Worm (Caenorhabditis elegans) whole organism, L2 larva: ENCODE measurements around the gene T28A11.2.

Experiments used
- C34F6.9 ChIP-seq: fragments of 150-350 bp; optimal IDR thresholded peaks from 2 replicates; lab custom pipeline; 2014; ENCODE audit warnings: missing biosample characterization, missing genetic modification characterization
- F13H6.1 ChIP-seq: sonication (generic microtip); optimal IDR thresholded peaks from 2 replicates; lab custom pipeline; 2016; ENCODE audit warnings: missing genetic modification characterization, missing compliant biosample characterization
- R02D3.7 ChIP-seq: fragments of 150-350 bp; optimal IDR thresholded peaks from 2 replicates; lab custom pipeline; 2014; ENCODE audit warnings: missing biosample characterization, missing genetic modification characterization
- Y55F3AM.14 ChIP-seq: fragments of 200-800 bp; sonication (Bioruptor generic); optimal IDR thresholded peaks from 2 replicates; lab custom pipeline; 2018; ENCODE audit warnings: mild to moderate bottlenecking, missing genetic modification characterization, missing compliant biosample characterization
- ZK546.5 ChIP-seq: sonication (generic microtip); optimal IDR thresholded peaks from 2 replicates; lab custom pipeline; 2017; ENCODE audit warnings: missing biosample characterization, missing genetic modification characterization
- alr-1 ChIP-seq: fragments of 150-350 bp; optimal IDR thresholded peaks from 2 replicates; lab custom pipeline; 2014; ENCODE audit warnings: missing biosample characterization, missing genetic modification characterization
- aly-2 ChIP-seq: fragments of 150-350 bp; optimal IDR thresholded peaks from 2 replicates; lab custom pipeline; 2014; ENCODE audit warnings: missing biosample characterization, missing genetic modification characterization
- ama-1 ChIP-seq: fragments of 150-350 bp; optimal IDR thresholded peaks from 2 replicates; lab custom pipeline; 2018; ENCODE audit warnings: inconsistent platforms
- blmp-1 ChIP-seq: sonication (generic microtip); optimal IDR thresholded peaks from 2 replicates; lab custom pipeline; 2017; ENCODE audit warnings: missing genetic modification characterization, mild to moderate bottlenecking, missing compliant biosample characterization, antibody characterized with exemption, moderate library complexity; ENCODE audit not compliant: insufficient read depth
- ceh-16 ChIP-seq: fragments of 150-350 bp; optimal IDR thresholded peaks from 2 replicates; lab custom pipeline; 2014; ENCODE audit warnings: missing biosample characterization, missing genetic modification characterization
- ceh-82 ChIP-seq: fragments of 150-350 bp; optimal IDR thresholded peaks from 2 replicates; lab custom pipeline; 2014; ENCODE audit warnings: missing biosample characterization, missing genetic modification characterization
- crh-2 ChIP-seq: sonication (generic microtip); optimal IDR thresholded peaks from 2 replicates; lab custom pipeline; 2017; ENCODE audit warnings: missing biosample characterization, missing genetic modification characterization
- dmd-4 ChIP-seq: sonication (generic microtip); optimal IDR thresholded peaks from 2 replicates; lab custom pipeline; 2017; ENCODE audit warnings: missing biosample characterization, missing genetic modification characterization
- egl-27 ChIP-seq: sonication (generic microtip); optimal IDR thresholded peaks from 3 replicates; lab custom pipeline; 2017; ENCODE audit warnings: missing biosample characterization, missing genetic modification reagents, missing genetic modification characterization
- elt-1 ChIP-seq: fragments of 150-350 bp; optimal IDR thresholded peaks from 2 replicates; lab custom pipeline; 2014; ENCODE audit warnings: missing biosample characterization, missing genetic modification characterization
- elt-3 ChIP-seq: sonication (generic microtip); optimal IDR thresholded peaks from 2 replicates; lab custom pipeline; 2017; ENCODE audit warnings: missing biosample characterization, missing genetic modification characterization
- fos-1 ChIP-seq: fragments of 150-350 bp; optimal IDR thresholded peaks from 2 replicates; lab custom pipeline; 2014; ENCODE audit warnings: missing biosample characterization, missing genetic modification characterization
- gmeb-1 ChIP-seq: fragments of 150-350 bp; optimal IDR thresholded peaks from 2 replicates; lab custom pipeline; 2014; ENCODE audit warnings: missing biosample characterization, missing genetic modification characterization
- lin-11 ChIP-seq: fragments of 150-350 bp; sonication (generic microtip); optimal IDR thresholded peaks from 2 replicates; lab custom pipeline; 2014; ENCODE audit warnings: missing biosample characterization, missing genetic modification characterization, inconsistent platforms, mixed read lengths
- lin-13 ChIP-seq: fragments of 150-350 bp; optimal IDR thresholded peaks from 2 replicates; lab custom pipeline; 2014; ENCODE audit warnings: missing biosample characterization, missing genetic modification reagents, missing genetic modification characterization
- lin-39 ChIP-seq: fragments of 150-350 bp; optimal IDR thresholded peaks from 2 replicates; lab custom pipeline; 2014; ENCODE audit warnings: missing biosample characterization, missing genetic modification reagents, missing genetic modification characterization
- lsy-2 ChIP-seq, 2 experiments: fragments of 150-350 bp in 1 of 2; sonication (generic microtip) in 1 of 2; optimal IDR thresholded peaks; 2 replicates each; lab custom pipeline; 2014 to 2017; ENCODE audit warnings: missing biosample characterization in 2 of 2, missing genetic modification characterization in 2 of 2
- mab-5 ChIP-seq: fragments of 150-350 bp; optimal IDR thresholded peaks from 2 replicates; lab custom pipeline; 2014; ENCODE audit warnings: missing biosample characterization, missing genetic modification characterization
- mbf-1 ChIP-seq: sonication (generic microtip); optimal IDR thresholded peaks from 2 replicates; lab custom pipeline; 2017; ENCODE audit warnings: missing biosample characterization, missing genetic modification characterization
- mdl-1 ChIP-seq, 2 experiments: fragments of 150-350 bp in 1 of 2; sonication (generic microtip) in 1 of 2; optimal IDR thresholded peaks; 2 replicates each; lab custom pipeline; 2017; ENCODE audit warnings: missing biosample characterization in 2 of 2, missing genetic modification characterization in 2 of 2
- nhr-10 ChIP-seq: sonication (generic microtip); optimal IDR thresholded peaks from 2 replicates; lab custom pipeline; 2017; ENCODE audit warnings: missing biosample characterization, missing genetic modification characterization
- nhr-11 ChIP-seq: fragments of 150-350 bp; optimal IDR thresholded peaks from 2 replicates; lab custom pipeline; 2014; ENCODE audit warnings: missing biosample characterization, missing genetic modification characterization
- nhr-12 ChIP-seq: fragments of 150-350 bp; optimal IDR thresholded peaks from 2 replicates; lab custom pipeline; 2014; ENCODE audit warnings: missing biosample characterization, missing genetic modification characterization
- nhr-129 ChIP-seq: fragments of 150-350 bp; optimal IDR thresholded peaks from 2 replicates; lab custom pipeline; 2014; ENCODE audit warnings: missing biosample characterization, missing genetic modification characterization
- nhr-21 ChIP-seq: fragments of 150-350 bp; optimal IDR thresholded peaks from 2 replicates; lab custom pipeline; 2014; ENCODE audit warnings: missing biosample characterization, missing genetic modification characterization
- nhr-23 ChIP-seq: fragments of 150-350 bp; optimal IDR thresholded peaks from 2 replicates; lab custom pipeline; 2014; ENCODE audit warnings: missing biosample characterization, missing genetic modification reagents, missing genetic modification characterization
- nhr-237 ChIP-seq: fragments of 150-350 bp; optimal IDR thresholded peaks from 2 replicates; lab custom pipeline; 2014; ENCODE audit warnings: missing biosample characterization, missing genetic modification characterization
- nhr-25 ChIP-seq: fragments of 150-350 bp; sonication (generic microtip); optimal IDR thresholded peaks from 3 replicates; lab custom pipeline; 2014; ENCODE audit warnings: missing biosample characterization, missing genetic modification characterization
- nhr-6 ChIP-seq: fragments of 150-350 bp; optimal IDR thresholded peaks from 2 replicates; lab custom pipeline; 2014; ENCODE audit warnings: missing biosample characterization, missing genetic modification characterization
- nhr-77 ChIP-seq: fragments of 150-350 bp; optimal IDR thresholded peaks from 2 replicates; lab custom pipeline; 2014; ENCODE audit warnings: missing biosample characterization, missing genetic modification characterization
- peb-1 ChIP-seq: fragments of 150-350 bp; optimal IDR thresholded peaks from 2 replicates; lab custom pipeline; 2014; ENCODE audit warnings: missing biosample characterization, missing genetic modification characterization
- sem-4 ChIP-seq: fragments of 150-350 bp; optimal IDR thresholded peaks from 2 replicates; lab custom pipeline; 2014; ENCODE audit warnings: missing biosample characterization, missing genetic modification reagents, missing genetic modification characterization
- skn-1 ChIP-seq: sonication (generic microtip); optimal IDR thresholded peaks from 2 replicates; lab custom pipeline; 2017; ENCODE audit warnings: missing biosample characterization, missing genetic modification characterization
- sma-3 ChIP-seq: sonication (generic microtip); optimal IDR thresholded peaks from 2 replicates; lab custom pipeline; 2016; ENCODE audit warnings: missing genetic modification reagents, missing genetic modification characterization, missing compliant biosample characterization
- sma-9 ChIP-seq, 2 experiments: fragments of 150-350 bp in 1 of 2; sonication (generic microtip) in 1 of 2; optimal IDR thresholded peaks; 2 replicates each; lab custom pipeline; 2014 to 2016; ENCODE audit warnings: missing genetic modification characterization in 2 of 2, mild to moderate bottlenecking in 1 of 2, missing biosample characterization in 1 of 2, missing compliant biosample characterization in 1 of 2, missing genetic modification reagents in 1 of 2, moderate library complexity in 1 of 2
- snpc-4 ChIP-seq: fragments of 150-350 bp; optimal IDR thresholded peaks from 2 replicates; lab custom pipeline; 2014; ENCODE audit warnings: missing biosample characterization, missing genetic modification characterization
- unc-39 ChIP-seq: fragments of 150-350 bp; optimal IDR thresholded peaks from 2 replicates; lab custom pipeline; 2014; ENCODE audit warnings: missing biosample characterization, missing genetic modification characterization
- unc-55 ChIP-seq: fragments of 150-350 bp; sonication (generic microtip); optimal IDR thresholded peaks from 3 replicates; lab custom pipeline; 2014; ENCODE audit warnings: missing biosample characterization, missing genetic modification reagents, missing genetic modification characterization
- unc-62 ChIP-seq: fragments of 150-350 bp; optimal IDR thresholded peaks from 2 replicates; lab custom pipeline; 2014; ENCODE audit warnings: missing biosample characterization, missing genetic modification reagents, missing genetic modification characterization
- zag-1 ChIP-seq: fragments of 150-350 bp; optimal IDR thresholded peaks from 2 replicates; lab custom pipeline; 2014; ENCODE audit warnings: missing biosample characterization, missing genetic modification characterization
- ztf-1 ChIP-seq: fragments of 200-800 bp; sonication (Bioruptor generic); conservative IDR thresholded peaks from 2 replicates; pipeline ENCODE4 v1.3.6; 2022; ENCODE audit warnings: missing genetic modification characterization, missing compliant biosample characterization
- ztf-11 ChIP-seq: sonication (generic microtip); optimal IDR thresholded peaks from 2 replicates; lab custom pipeline; 2017; ENCODE audit warnings: missing biosample characterization, missing genetic modification characterization
- ztf-4 ChIP-seq: fragments of 150-350 bp; optimal IDR thresholded peaks from 2 replicates; lab custom pipeline; 2014; ENCODE audit warnings: missing biosample characterization, missing genetic modification characterization

T28A11.2 gene

DNA sequence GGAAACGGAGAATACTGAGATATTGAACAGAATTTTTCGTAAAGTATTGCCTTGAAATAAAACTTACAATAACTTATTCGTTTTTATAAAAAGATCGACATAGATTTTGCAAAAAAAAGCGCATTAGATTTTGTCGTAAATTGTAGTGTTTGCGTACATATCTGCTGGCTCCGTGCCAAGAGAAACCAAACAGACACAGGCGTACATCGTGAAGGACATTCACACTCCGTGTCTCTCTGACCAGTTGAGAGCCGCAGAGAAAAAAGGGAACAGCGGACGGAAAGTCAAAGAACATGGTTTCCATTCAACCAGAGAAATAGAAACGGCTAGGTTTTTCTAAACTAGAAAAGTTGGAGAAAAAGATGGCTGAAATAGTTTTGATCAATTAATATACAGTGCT is 35.1 kb downstream of the T28A11.2 start, which contains the start of gene arrd-19:
Gene arrd-19 (minus strand): TSS at position 209 of the 400 bp plus-strand sequence.
- TF ChIP-seq elt-3 (tag; lab: Kevin White, UChicago) (no peak), aly-2 (no peak), C34F6.9 (tag; lab: Kevin White, UChicago) (peak; percentile 91), lin-13 (GFP tag; lab: Kevin White, UChicago) (peak; percentile 76), nhr-21 (tag; lab: Kevin White, UChicago) (peak; percentile 82), skn-1 (tag; lab: Kevin White, UChicago) (no peak), ceh-16 (no peak), zag-1 (tag; lab: Kevin White, UChicago) (peak; percentile 64), lin-39 (tag; lab: Kevin White, UChicago) (no peak), ztf-1 (GFP tag; lab: Robert Waterston, UW) (no peak), gmeb-1 (peak; percentile 47), peb-1 (tag; lab: Kevin White, UChicago) (no peak), fos-1 (tag; lab: Kevin White, UChicago) (peak; percentile 72), lsy-2 (tag; optimal IDR thresholded peaks at IDR 0.05; lab: Kevin White, UChicago) (peak; percentile 41 to 88), unc-39 (no peak), lin-11 (tag; lab: Kevin White, UChicago) (peak; percentile 24), Y55F3AM.14 (GFP tag; lab: Kevin White, UChicago) (no peak), nhr-11 (tag; lab: Kevin White, UChicago) (no peak), unc-55 (GFP tag; lab: Kevin White, UChicago) (peak; percentile 69), blmp-1 (peak; percentile 68), mab-5 (tag; lab: Kevin White, UChicago) (no peak), sma-9 (GFP tag; optimal IDR thresholded peaks at IDR 0.05; lab: Kevin White, UChicago) (peak; percentile 98), sma-9 (tag; optimal IDR thresholded peaks at IDR 0.05; lab: Kevin White, UChicago) (no peak), crh-2 (peak; percentile 80), ama-1 (lab: Kevin White, UChicago) (no peak), nhr-77 (tag; lab: Kevin White, UChicago) (no peak), sem-4 (peak; percentile 64), F13H6.1 (tag; lab: Kevin White, UChicago) (peak; percentile 91), nhr-129 (peak; percentile 80), ceh-82 (tag; lab: Kevin White, UChicago) (no peak), nhr-6 (tag; lab: Kevin White, UChicago) (peak; percentile 76), elt-1 (no peak), mdl-1 (tag; optimal IDR thresholded peaks at IDR 0.05; lab: Kevin White, UChicago) (peak; percentile 58 to 65), alr-1 (tag; lab: Kevin White, UChicago) (no peak), ZK546.5 (tag; lab: Kevin White, UChicago) (no peak), dmd-4 (tag; lab: Kevin White, UChicago) (no peak), nhr-25 (peak; percentile 84), R02D3.7 (tag; lab: Kevin White, UChicago) (no peak), nhr-237 (tag; lab: Kevin White, UChicago) (no peak), ztf-4 (tag; lab: Kevin White, UChicago) (peak; percentile 40), nhr-10 (tag; lab: Kevin White, UChicago) (no peak), nhr-23 (tag; lab: Kevin White, UChicago) (no peak), ztf-11 (tag; lab: Kevin White, UChicago) (no peak), unc-62 (GFP tag; lab: Kevin White, UChicago) (no peak), mbf-1 (no peak), snpc-4 (tag; lab: Kevin White, UChicago) (peak; percentile 31), egl-27 (peak; percentile 78), nhr-12 (tag; lab: Kevin White, UChicago) (no peak), sma-3 (GFP tag; lab: Kevin White, UChicago) (peak; percentile 72)
- TF ChIP-seq, all 48 proteins: peak for 22
